Worm (Caenorhabditis elegans) whole organism, early embryonic: ENCODE measurements around the gene Y49F6B.12.

Experiments used
- B0310.2 ChIP-seq: sonication (generic microtip); optimal IDR thresholded peaks from 2 replicates; lab custom pipeline; 2016; ENCODE audit warnings: mild to moderate bottlenecking, missing genetic modification characterization, missing compliant biosample characterization
- aly-1 ChIP-seq: sonication (generic microtip); optimal IDR thresholded peaks from 2 replicates; lab custom pipeline; 2016; ENCODE audit warnings: missing genetic modification characterization, missing compliant biosample characterization
- ama-1 ChIP-seq: fragments of 150-350 bp; optimal IDR thresholded peaks from 2 replicates; lab custom pipeline; 2014
- ets-7 ChIP-seq: sonication (generic microtip); optimal IDR thresholded peaks from 2 replicates; lab custom pipeline; 2016; ENCODE audit warnings: missing genotype, missing genetic modification characterization, missing compliant biosample characterization
- flt-1 ChIP-seq: fragments of 200-800 bp; sonication (Bioruptor generic); IDR thresholded peaks from 2 replicates; pipeline ENCODE4 v1.3.6; 2022; ENCODE audit warnings: missing genetic modification characterization, missing compliant biosample characterization
- hmbx-1 ChIP-seq: sonication (generic microtip); optimal IDR thresholded peaks from 2 replicates; lab custom pipeline; 2016; ENCODE audit warnings: mild to moderate bottlenecking, missing genetic modification characterization, missing compliant biosample characterization
- hmg-4 ChIP-seq: fragments of 200-800 bp; sonication (Bioruptor generic); optimal IDR thresholded peaks from 2 replicates; lab custom pipeline; 2018; ENCODE audit warnings: mild to moderate bottlenecking, missing genetic modification characterization, missing compliant biosample characterization
- hnd-1 ChIP-seq: sonication (generic microtip); optimal IDR thresholded peaks from 2 replicates; lab custom pipeline; 2016; ENCODE audit warnings: missing genetic modification characterization, missing compliant biosample characterization
- pes-1 ChIP-seq: fragments of 200-800 bp; sonication (Bioruptor generic); IDR thresholded peaks from 2 replicates; pipeline ENCODE4 v1.3.6; 2022; ENCODE audit warnings: missing genetic modification reagents, missing genetic modification characterization, missing compliant biosample characterization
- sea-1 ChIP-seq: fragments of 200-800 bp; sonication (Bioruptor generic); conservative IDR thresholded peaks from 2 replicates; pipeline ENCODE4 v1.3.6; 2022; ENCODE audit warnings: missing genetic modification characterization, missing compliant biosample characterization
- tbx-11 ChIP-seq: fragments of 200-800 bp; sonication (Bioruptor generic); IDR thresholded peaks from 2 replicates; pipeline ENCODE4 v1.3.6; 2022; ENCODE audit warnings: missing genetic modification characterization, missing compliant biosample characterization
- tbx-37 ChIP-seq: fragments of 200-800 bp; sonication (Bioruptor generic); conservative IDR thresholded peaks from 2 replicates; pipeline ENCODE4 v1.3.6; 2022; ENCODE audit warnings: missing genetic modification reagents, missing genetic modification characterization, missing compliant biosample characterization
- tra-4 ChIP-seq: sonication (generic microtip); optimal IDR thresholded peaks from 2 replicates; lab custom pipeline; 2017; ENCODE audit warnings: missing genetic modification characterization, missing compliant biosample characterization

DNA sequence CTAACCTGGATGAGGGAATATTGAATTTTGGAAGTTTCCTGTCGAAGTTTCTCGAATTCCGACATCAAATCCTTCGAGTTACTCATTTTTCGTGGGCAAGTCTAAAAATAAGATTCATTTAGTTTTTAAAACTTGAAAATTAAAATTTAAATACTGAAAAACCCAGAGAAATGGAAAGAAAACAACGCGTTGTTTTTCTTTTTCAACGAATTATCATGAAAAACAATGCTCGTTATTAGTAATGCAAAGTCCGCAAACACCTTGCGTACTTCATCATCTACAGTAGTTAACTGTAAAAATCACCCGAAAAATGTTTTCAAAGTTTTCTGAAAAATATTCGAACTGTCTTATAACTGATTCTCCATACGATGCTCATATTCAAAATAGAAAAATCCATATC lies 27.9 kb downstream of the Y49F6B.12 start, which contains the start of gene C16C8.4:
- TF ChIP-seq hnd-1 (tag; lab: Kevin White, UChicago) (no peak), flt-1 (GFP tag; lab: Robert Waterston, UW) (no peak), tbx-11 (GFP tag; lab: Robert Waterston, UW) (no peak), pes-1 (GFP tag; lab: Robert Waterston, UW) (no peak), sea-1 (GFP tag; lab: Robert Waterston, UW) (no peak), hmg-4 (GFP tag; lab: Kevin White, UChicago) (no peak), ama-1 (lab: Kevin White, UChicago) (no peak), B0310.2 (tag; lab: Kevin White, UChicago) (no peak), tra-4 (tag; lab: Kevin White, UChicago) (no peak), hmbx-1 (tag; lab: Kevin White, UChicago) (no peak), aly-1 (tag; lab: Kevin White, UChicago) (no peak), tbx-37 (GFP tag; lab: Robert Waterston, UW) (no peak), ets-7 (tag; lab: Kevin White, UChicago) (no peak)
